Worm (Caenorhabditis elegans): ENCODE results near the gene tbg-1.

The tbg-1 gene

ce11 chrIII:9658569-9658968 lies 29.6 kb upstream of the tbg-1 start:
- TF ChIP-seq flt-1 (GFP tag; IDR thresholded peaks at IDR 0.05), result no peak
- no peak for TF ChIP-seq klf-2 (GFP tag; conservative IDR thresholded peaks at IDR 0.05)
- TF ChIP-seq ref-1 (GFP tag; conservative IDR thresholded peaks at IDR 0.05), result no peak
- no peak for TF ChIP-seq ztf-23 (GFP tag; IDR thresholded peaks at IDR 0.05)

- TF ChIP-seq ref-1 (GFP tag; conservative IDR thresholded peaks at IDR 0.05) (no peak), cog-1 (tag; optimal IDR thresholded peaks at IDR 0.05) (no peak), flt-1 (GFP tag; IDR thresholded peaks at IDR 0.05) (no peak), T22C8.4 (GFP tag; IDR thresholded peaks at IDR 0.05) (no peak), med-1 (GFP tag; optimal IDR thresholded peaks at IDR 0.05; ENCODE audit: insufficient read depth) (no peak), ztf-29 (GFP tag; IDR thresholded peaks at IDR 0.05) (no peak), klf-2 (GFP tag; conservative IDR thresholded peaks at IDR 0.05) (no peak), tab-1 (GFP tag; IDR thresholded peaks at IDR 0.05) (no peak), ztf-23 (GFP tag; IDR thresholded peaks at IDR 0.05) (no peak)
These were observed 26.8 kb upstream of the tbg-1 start, which contains the start of gene C15H7.4 for ce11 chrIII:9655802-9656201. Gene C15H7.4, minus strand, starts transcription at chrIII:9655902.

ce11 chrIII:9651871-9652270 lies 22.9 kb upstream of the tbg-1 start, which contains the start of gene C15H7.3:
Gene C15H7.3, minus strand, starts transcription at chrIII:9651971.
- no peak for TF ChIP-seq klf-2 (GFP tag; conservative IDR thresholded peaks at IDR 0.05)
- no peak for TF ChIP-seq T22C8.4 (GFP tag; IDR thresholded peaks at IDR 0.05)
- TF ChIP-seq ztf-29 (GFP tag; IDR thresholded peaks at IDR 0.05), result no peak
- no peak for TF ChIP-seq ztf-23 (GFP tag; IDR thresholded peaks at IDR 0.05)
- TF ChIP-seq cog-1 (tag; optimal IDR thresholded peaks at IDR 0.05), result no peak
- no peak for TF ChIP-seq flt-1 (GFP tag; IDR thresholded peaks at IDR 0.05)
- TF ChIP-seq tab-1 (GFP tag; IDR thresholded peaks at IDR 0.05), result no peak
- TF ChIP-seq med-1 (GFP tag; optimal IDR thresholded peaks at IDR 0.05; ENCODE audit: insufficient read depth), result no peak
- no peak for TF ChIP-seq ref-1 (GFP tag; conservative IDR thresholded peaks at IDR 0.05)

- TF ChIP-seq med-1 (GFP tag; optimal IDR thresholded peaks at IDR 0.05; ENCODE audit: insufficient read depth), result no peak
These were observed 17.6 kb upstream of the tbg-1 start for ce11 chrIII:9646440-9647021.

- no peak for TF ChIP-seq ztf-29 (GFP tag; IDR thresholded peaks at IDR 0.05)
- no peak for TF ChIP-seq klf-2 (GFP tag; conservative IDR thresholded peaks at IDR 0.05)
- no peak for TF ChIP-seq ref-1 (GFP tag; conservative IDR thresholded peaks at IDR 0.05)
- TF ChIP-seq T22C8.4 (GFP tag; IDR thresholded peaks at IDR 0.05), result no peak
- no peak for TF ChIP-seq cog-1 (tag; optimal IDR thresholded peaks at IDR 0.05)
- TF ChIP-seq med-1 (GFP tag; optimal IDR thresholded peaks at IDR 0.05; ENCODE audit: insufficient read depth), result no peak
- TF ChIP-seq tab-1 (GFP tag; IDR thresholded peaks at IDR 0.05), result no peak
- no peak for TF ChIP-seq flt-1 (GFP tag; IDR thresholded peaks at IDR 0.05)
These were observed 16.1 kb upstream of the tbg-1 start for ce11 chrIII:9645099-9645498.

- TF ChIP-seq klf-2 (GFP tag; conservative IDR thresholded peaks at IDR 0.05) (no peak), ref-1 (GFP tag; conservative IDR thresholded peaks at IDR 0.05) (no peak), flt-1 (GFP tag; IDR thresholded peaks at IDR 0.05) (no peak), cog-1 (tag; optimal IDR thresholded peaks at IDR 0.05) (no peak), tab-1 (GFP tag; IDR thresholded peaks at IDR 0.05) (no peak), med-1 (GFP tag; optimal IDR thresholded peaks at IDR 0.05; ENCODE audit: insufficient read depth) (no peak), ztf-23 (GFP tag; IDR thresholded peaks at IDR 0.05) (no peak), ztf-29 (GFP tag; IDR thresholded peaks at IDR 0.05) (no peak), T22C8.4 (GFP tag; IDR thresholded peaks at IDR 0.05) (no peak)
These were observed 13.2 kb upstream of the tbg-1 start for ce11 chrIII:9642110-9642509.

ce11 chrIII:9639281-9640050 lies 10.5 kb upstream of the tbg-1 start:
- TF ChIP-seq cog-1 (tag; optimal IDR thresholded peaks at IDR 0.05), result no peak
- no peak for TF ChIP-seq med-1 (GFP tag; optimal IDR thresholded peaks at IDR 0.05; ENCODE audit: insufficient read depth)
- no peak for TF ChIP-seq ref-1 (GFP tag; conservative IDR thresholded peaks at IDR 0.05)
- no peak for TF ChIP-seq ztf-23 (GFP tag; IDR thresholded peaks at IDR 0.05)
- no peak for TF ChIP-seq flt-1 (GFP tag; IDR thresholded peaks at IDR 0.05)
- no peak for TF ChIP-seq T22C8.4 (GFP tag; IDR thresholded peaks at IDR 0.05)
- TF ChIP-seq klf-2 (GFP tag; conservative IDR thresholded peaks at IDR 0.05), result no peak
- TF ChIP-seq ztf-29 (GFP tag; IDR thresholded peaks at IDR 0.05), result no peak
- no peak for TF ChIP-seq tab-1 (GFP tag; IDR thresholded peaks at IDR 0.05)

ce11 chrIII:9638159-9638754 lies 9.3 kb upstream of the tbg-1 start:
- TF ChIP-seq ztf-23 (GFP tag; IDR thresholded peaks at IDR 0.05), result no peak
- no peak for TF ChIP-seq flt-1 (GFP tag; IDR thresholded peaks at IDR 0.05)
- no peak for TF ChIP-seq T22C8.4 (GFP tag; IDR thresholded peaks at IDR 0.05)
- TF ChIP-seq med-1 (GFP tag; optimal IDR thresholded peaks at IDR 0.05; ENCODE audit: insufficient read depth), result no peak
- TF ChIP-seq klf-2 (GFP tag; conservative IDR thresholded peaks at IDR 0.05), result no peak
- no peak for TF ChIP-seq ref-1 (GFP tag; conservative IDR thresholded peaks at IDR 0.05)
- TF ChIP-seq cog-1 (tag; optimal IDR thresholded peaks at IDR 0.05), result no peak
- no peak for TF ChIP-seq ztf-29 (GFP tag; IDR thresholded peaks at IDR 0.05)
- TF ChIP-seq tab-1 (GFP tag; IDR thresholded peaks at IDR 0.05), result no peak

- TF ChIP-seq flt-1 (GFP tag; IDR thresholded peaks at IDR 0.05), result no peak
- TF ChIP-seq ref-1 (GFP tag; conservative IDR thresholded peaks at IDR 0.05), result no peak
- no peak for TF ChIP-seq ztf-23 (GFP tag; IDR thresholded peaks at IDR 0.05)
- TF ChIP-seq tab-1 (GFP tag; IDR thresholded peaks at IDR 0.05), result no peak
- no peak for TF ChIP-seq T22C8.4 (GFP tag; IDR thresholded peaks at IDR 0.05)
- TF ChIP-seq cog-1 (tag; optimal IDR thresholded peaks at IDR 0.05), result no peak
- TF ChIP-seq klf-2 (GFP tag; conservative IDR thresholded peaks at IDR 0.05), result no peak
- no peak for TF ChIP-seq med-1 (GFP tag; optimal IDR thresholded peaks at IDR 0.05; ENCODE audit: insufficient read depth)
- no peak for TF ChIP-seq ztf-29 (GFP tag; IDR thresholded peaks at IDR 0.05)
These were observed 8.1 kb upstream of the tbg-1 start, which contains the start of gene gei-13 for ce11 chrIII:9637016-9637415. Gene gei-13, minus strand, starts transcription at chrIII:9637116.
